Fruit fly (Drosophila melanogaster) Kc167 (cell line): ENCODE results near the gene CG12206.

Experiments
- Myc ChIP-seq: fragments of >200 bp; optimal IDR thresholded peaks from 2 replicates; lab custom pipeline; 2017; ENCODE audit warnings: missing external identifiers
- Sin3A ChIP-seq: fragments of >200 bp; optimal IDR thresholded peaks from 2 replicates; lab custom pipeline; 2018; ENCODE audit warnings: missing external identifiers
- h ChIP-seq: fragments of >200 bp; optimal IDR thresholded peaks from 3 replicates; lab custom pipeline; 2018; ENCODE audit warnings: missing external identifiers
- insv ChIP-seq: fragments of >200 bp; optimal IDR thresholded peaks from 3 replicates; lab custom pipeline; 2018; ENCODE audit warnings: missing external identifiers
- psq ChIP-seq: fragments of >200 bp; optimal IDR thresholded peaks from 2 replicates; lab custom pipeline; 2017; ENCODE audit warnings: missing external identifiers
- ttk ChIP-seq: sonication (Bioruptor generic); optimal IDR thresholded peaks from 2 replicates; lab custom pipeline; 2017; ENCODE audit warnings: missing external identifiers

Gene CG12206

DNA sequence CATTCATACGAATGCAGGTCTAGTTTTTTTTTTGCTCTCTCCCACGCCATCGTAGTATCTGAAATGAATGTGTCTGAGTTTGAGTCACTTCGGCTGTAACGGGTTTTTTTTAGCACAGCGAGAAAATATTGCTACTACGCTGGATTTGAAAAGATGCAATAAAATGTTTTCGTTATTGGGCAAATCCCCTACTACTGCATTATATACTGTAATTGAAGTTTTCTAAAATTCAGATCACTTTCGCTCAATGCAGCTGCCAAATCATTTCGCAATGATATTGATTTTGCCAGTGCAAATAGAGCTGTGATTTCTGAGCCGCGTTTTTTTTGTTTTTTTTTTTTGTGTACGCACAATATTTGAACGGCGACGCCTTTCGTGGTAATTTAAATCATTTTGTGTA, 41.4 kb downstream of the CG12206 start:
- TF ChIP-seq h (lab: Kevin White, UChicago) = no peak
- no peak for TF ChIP-seq ttk (lab: Kevin White, UChicago)
- no peak for TF ChIP-seq insv (lab: Kevin White, UChicago)
- no peak for TF ChIP-seq Myc
- TF ChIP-seq Sin3A = no peak
- TF ChIP-seq psq (lab: Kevin White, UChicago) = no peak

DNA sequence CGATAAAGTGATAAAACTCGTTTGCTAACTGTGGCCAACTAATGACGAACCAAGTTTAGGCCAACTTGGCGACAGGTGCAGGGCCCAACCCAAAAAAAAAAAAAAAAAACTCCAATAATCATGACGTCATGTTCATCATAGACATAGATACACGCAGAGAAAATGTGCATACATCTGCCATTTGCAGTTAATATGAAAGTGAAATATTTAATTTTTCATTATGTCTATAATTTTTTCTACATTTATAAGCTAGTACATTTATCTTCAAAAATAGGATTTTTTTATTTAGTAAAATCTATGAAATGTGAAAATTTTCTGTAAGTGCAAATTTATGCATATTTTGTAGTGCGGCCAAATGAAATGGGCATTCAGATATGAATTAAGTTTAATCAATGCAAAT, 42.7 kb downstream of the CG12206 start:
- TF ChIP-seq h (lab: Kevin White, UChicago) = no peak
- TF ChIP-seq ttk (lab: Kevin White, UChicago) = no peak
- no peak for TF ChIP-seq insv (lab: Kevin White, UChicago)
- no peak for TF ChIP-seq Sin3A
- no peak for TF ChIP-seq psq (lab: Kevin White, UChicago)
- TF ChIP-seq Myc = no peak

DNA sequence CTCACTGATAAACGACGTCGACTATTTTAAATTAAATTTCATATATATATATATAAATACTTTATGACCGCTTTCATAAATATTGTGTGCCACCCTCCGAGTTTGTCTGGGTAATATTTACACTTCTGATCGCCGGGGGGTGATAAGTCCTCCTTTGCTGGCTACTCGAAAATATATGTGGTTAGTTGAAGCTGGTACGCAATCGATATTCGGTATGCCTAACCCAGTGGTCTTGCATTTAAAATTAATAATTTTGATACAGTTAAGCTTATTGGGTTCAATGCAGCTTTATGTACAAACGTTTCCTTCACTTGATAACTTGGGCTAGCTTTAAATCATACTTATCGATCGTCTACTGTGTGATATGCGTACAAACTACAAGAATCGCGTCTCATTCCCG, 44.4 kb downstream of the CG12206 start:
- TF ChIP-seq psq (lab: Kevin White, UChicago) (no peak), h (lab: Kevin White, UChicago) (no peak), Myc (no peak), ttk (lab: Kevin White, UChicago) (no peak), Sin3A (no peak), insv (lab: Kevin White, UChicago) (no peak)

DNA sequence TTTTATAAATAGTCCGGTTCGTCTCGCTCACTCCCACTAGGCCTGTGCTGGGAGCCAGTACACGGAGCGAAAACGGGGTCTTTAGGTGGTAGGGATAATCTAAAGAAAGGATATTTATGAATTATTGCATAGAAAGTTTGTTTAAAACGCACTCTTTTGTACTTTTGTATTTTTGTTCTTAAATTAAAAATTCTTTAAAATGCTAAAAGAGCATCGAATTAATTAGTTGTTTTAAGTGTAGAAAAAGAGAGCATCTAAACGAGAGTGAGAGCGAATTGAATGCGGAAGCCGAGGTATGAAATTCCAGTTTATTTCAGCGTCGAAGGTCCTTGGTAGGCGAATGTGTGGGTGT, 46.7 kb downstream of the CG12206 start:
- TF ChIP-seq Sin3A (no peak), insv (lab: Kevin White, UChicago) (no peak), psq (lab: Kevin White, UChicago) (no peak), ttk (lab: Kevin White, UChicago) (no peak), h (lab: Kevin White, UChicago) (no peak), Myc (no peak)

DNA sequence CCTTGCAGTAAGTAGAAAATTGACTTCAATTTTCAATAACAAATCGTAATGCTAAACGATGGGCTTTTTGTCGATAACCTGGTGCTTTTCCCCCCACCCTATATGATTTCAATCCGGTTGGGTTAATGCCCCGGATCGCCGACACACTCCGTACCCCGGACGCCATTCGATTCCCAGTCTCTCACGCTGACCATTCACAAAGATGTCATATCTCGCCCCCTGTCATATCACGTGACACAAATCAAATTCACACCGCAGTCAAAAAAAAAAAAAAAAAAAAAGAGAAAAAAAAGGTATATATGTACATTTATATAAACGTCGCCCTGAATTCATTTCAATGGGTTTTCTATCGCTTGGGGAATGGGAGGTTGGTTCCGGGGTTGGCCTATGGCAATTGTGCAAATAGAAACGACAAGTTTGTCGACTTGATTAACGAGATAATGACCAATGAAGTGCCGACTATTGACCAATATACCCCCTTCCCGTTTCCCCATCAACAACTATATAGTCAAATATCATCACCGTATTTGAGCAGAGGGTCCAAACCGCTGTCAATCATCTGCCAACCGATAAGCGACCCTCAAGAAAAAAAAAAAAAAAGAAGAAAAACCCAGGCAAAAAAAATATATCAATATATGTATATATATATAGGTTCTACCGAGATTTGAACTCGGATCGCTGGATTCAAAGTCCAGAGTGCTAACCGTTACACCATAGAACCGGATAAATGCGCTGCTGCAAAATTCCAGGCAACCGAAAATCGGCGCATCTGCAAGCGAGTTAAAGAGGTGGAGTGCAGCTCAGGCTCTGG, 47.3 kb downstream of the CG12206 start:
- TF ChIP-seq insv (lab: Kevin White, UChicago) = no peak
- TF ChIP-seq ttk (lab: Kevin White, UChicago) = no peak
- TF ChIP-seq Sin3A = no peak
- TF ChIP-seq psq (lab: Kevin White, UChicago) = no peak
- TF ChIP-seq h (lab: Kevin White, UChicago) = no peak
- TF ChIP-seq Myc = no peak

DNA sequence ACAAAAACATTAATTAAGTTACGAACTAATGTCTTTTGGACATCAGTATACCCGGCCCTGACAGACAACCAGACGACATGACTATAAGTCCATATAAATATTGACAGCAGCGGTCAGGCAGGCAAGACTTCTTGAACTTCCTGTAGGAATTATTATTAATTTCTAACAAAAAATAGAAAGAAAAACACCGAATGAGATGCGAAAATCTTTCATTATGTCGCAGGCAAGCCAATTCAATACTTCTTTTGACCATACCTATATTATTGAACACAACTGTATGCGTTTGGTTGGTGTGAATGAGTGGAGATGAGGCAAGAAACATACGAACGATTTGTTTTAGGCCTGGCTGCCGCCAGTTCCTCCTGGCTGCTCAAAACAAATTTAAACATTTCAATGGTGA, 49.4 kb downstream of the CG12206 start:
- TF ChIP-seq h (lab: Kevin White, UChicago) = no peak
- no peak for TF ChIP-seq psq (lab: Kevin White, UChicago)
- no peak for TF ChIP-seq Sin3A
- no peak for TF ChIP-seq ttk (lab: Kevin White, UChicago)
- TF ChIP-seq Myc = no peak
- TF ChIP-seq insv (lab: Kevin White, UChicago) = no peak

DNA sequence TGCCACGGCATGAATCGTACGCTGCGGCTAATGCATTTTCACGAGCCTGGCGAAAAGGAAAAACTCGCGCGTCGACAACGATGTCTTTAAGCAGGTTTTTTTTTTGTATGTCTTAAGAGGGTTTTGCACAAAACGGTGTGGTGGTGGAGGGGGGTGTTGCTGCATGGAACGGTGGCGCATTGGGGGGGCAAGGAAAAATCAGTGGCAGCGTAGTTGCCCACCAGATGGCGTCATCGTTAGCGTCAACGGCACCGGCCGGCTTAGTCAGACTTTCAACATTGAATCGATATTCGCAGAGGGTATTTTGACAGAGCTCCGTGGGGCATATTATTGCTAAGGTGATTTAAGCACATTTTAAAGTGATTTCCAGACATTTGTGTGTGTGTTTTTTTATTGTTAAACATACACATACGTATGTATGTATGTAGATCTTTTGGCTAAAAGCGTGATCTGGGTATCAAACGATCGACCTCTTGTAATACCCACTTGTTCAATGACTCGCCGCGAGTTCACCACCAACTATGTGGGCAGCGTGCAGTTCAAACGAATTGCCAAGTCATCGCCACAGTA, 51.0 kb downstream of the CG12206 start:
- TF ChIP-seq Myc (no peak), psq (lab: Kevin White, UChicago) (no peak), h (lab: Kevin White, UChicago) (no peak), insv (lab: Kevin White, UChicago) (no peak), Sin3A (no peak), ttk (lab: Kevin White, UChicago) (no peak)
